Worm (Caenorhabditis elegans) whole organism, L2 larva: ENCODE measurements around the gene F37A4.6.

Experiments used
- C34F6.9 ChIP-seq: fragments of 150-350 bp; optimal IDR thresholded peaks from 2 replicates; lab custom pipeline; 2014; ENCODE audit warnings: missing biosample characterization, missing genetic modification characterization
- F13H6.1 ChIP-seq: sonication (generic microtip); optimal IDR thresholded peaks from 2 replicates; lab custom pipeline; 2016; ENCODE audit warnings: missing genetic modification characterization, missing compliant biosample characterization
- Y55F3AM.14 ChIP-seq: fragments of 200-800 bp; sonication (Bioruptor generic); optimal IDR thresholded peaks from 2 replicates; lab custom pipeline; 2018; ENCODE audit warnings: mild to moderate bottlenecking, missing genetic modification characterization, missing compliant biosample characterization
- ZK546.5 ChIP-seq: sonication (generic microtip); optimal IDR thresholded peaks from 2 replicates; lab custom pipeline; 2017; ENCODE audit warnings: missing biosample characterization, missing genetic modification characterization
- alr-1 ChIP-seq: fragments of 150-350 bp; optimal IDR thresholded peaks from 2 replicates; lab custom pipeline; 2014; ENCODE audit warnings: missing biosample characterization, missing genetic modification characterization
- ama-1 ChIP-seq: fragments of 150-350 bp; optimal IDR thresholded peaks from 2 replicates; lab custom pipeline; 2018; ENCODE audit warnings: inconsistent platforms
- blmp-1 ChIP-seq: sonication (generic microtip); optimal IDR thresholded peaks from 2 replicates; lab custom pipeline; 2017; ENCODE audit warnings: missing genetic modification characterization, mild to moderate bottlenecking, missing compliant biosample characterization, antibody characterized with exemption, moderate library complexity; ENCODE audit not compliant: insufficient read depth
- crh-2 ChIP-seq: sonication (generic microtip); optimal IDR thresholded peaks from 2 replicates; lab custom pipeline; 2017; ENCODE audit warnings: missing biosample characterization, missing genetic modification characterization
- egl-27 ChIP-seq: sonication (generic microtip); optimal IDR thresholded peaks from 3 replicates; lab custom pipeline; 2017; ENCODE audit warnings: missing biosample characterization, missing genetic modification reagents, missing genetic modification characterization
- elt-1 ChIP-seq: fragments of 150-350 bp; optimal IDR thresholded peaks from 2 replicates; lab custom pipeline; 2014; ENCODE audit warnings: missing biosample characterization, missing genetic modification characterization
- gmeb-1 ChIP-seq: fragments of 150-350 bp; optimal IDR thresholded peaks from 2 replicates; lab custom pipeline; 2014; ENCODE audit warnings: missing biosample characterization, missing genetic modification characterization
- lin-11 ChIP-seq: fragments of 150-350 bp; sonication (generic microtip); optimal IDR thresholded peaks from 2 replicates; lab custom pipeline; 2014; ENCODE audit warnings: missing biosample characterization, missing genetic modification characterization, inconsistent platforms, mixed read lengths
- lin-13 ChIP-seq: fragments of 150-350 bp; optimal IDR thresholded peaks from 2 replicates; lab custom pipeline; 2014; ENCODE audit warnings: missing biosample characterization, missing genetic modification reagents, missing genetic modification characterization
- lsy-2 ChIP-seq, 2 experiments: fragments of 150-350 bp in 1 of 2; sonication (generic microtip) in 1 of 2; optimal IDR thresholded peaks; 2 replicates each; lab custom pipeline; 2014 to 2017; ENCODE audit warnings: missing biosample characterization in 2 of 2, missing genetic modification characterization in 2 of 2
- mab-5 ChIP-seq: fragments of 150-350 bp; optimal IDR thresholded peaks from 2 replicates; lab custom pipeline; 2014; ENCODE audit warnings: missing biosample characterization, missing genetic modification characterization
- mbf-1 ChIP-seq: sonication (generic microtip); optimal IDR thresholded peaks from 2 replicates; lab custom pipeline; 2017; ENCODE audit warnings: missing biosample characterization, missing genetic modification characterization
- nhr-11 ChIP-seq: fragments of 150-350 bp; optimal IDR thresholded peaks from 2 replicates; lab custom pipeline; 2014; ENCODE audit warnings: missing biosample characterization, missing genetic modification characterization
- nhr-129 ChIP-seq: fragments of 150-350 bp; optimal IDR thresholded peaks from 2 replicates; lab custom pipeline; 2014; ENCODE audit warnings: missing biosample characterization, missing genetic modification characterization
- nhr-23 ChIP-seq: fragments of 150-350 bp; optimal IDR thresholded peaks from 2 replicates; lab custom pipeline; 2014; ENCODE audit warnings: missing biosample characterization, missing genetic modification reagents, missing genetic modification characterization
- nhr-237 ChIP-seq: fragments of 150-350 bp; optimal IDR thresholded peaks from 2 replicates; lab custom pipeline; 2014; ENCODE audit warnings: missing biosample characterization, missing genetic modification characterization
- nhr-25 ChIP-seq: fragments of 150-350 bp; sonication (generic microtip); optimal IDR thresholded peaks from 3 replicates; lab custom pipeline; 2014; ENCODE audit warnings: missing biosample characterization, missing genetic modification characterization
- nhr-6 ChIP-seq: fragments of 150-350 bp; optimal IDR thresholded peaks from 2 replicates; lab custom pipeline; 2014; ENCODE audit warnings: missing biosample characterization, missing genetic modification characterization
- sem-4 ChIP-seq: fragments of 150-350 bp; optimal IDR thresholded peaks from 2 replicates; lab custom pipeline; 2014; ENCODE audit warnings: missing biosample characterization, missing genetic modification reagents, missing genetic modification characterization
- skn-1 ChIP-seq: sonication (generic microtip); optimal IDR thresholded peaks from 2 replicates; lab custom pipeline; 2017; ENCODE audit warnings: missing biosample characterization, missing genetic modification characterization
- sma-3 ChIP-seq: sonication (generic microtip); optimal IDR thresholded peaks from 2 replicates; lab custom pipeline; 2016; ENCODE audit warnings: missing genetic modification reagents, missing genetic modification characterization, missing compliant biosample characterization
- snpc-4 ChIP-seq: fragments of 150-350 bp; optimal IDR thresholded peaks from 2 replicates; lab custom pipeline; 2014; ENCODE audit warnings: missing biosample characterization, missing genetic modification characterization
- unc-39 ChIP-seq: fragments of 150-350 bp; optimal IDR thresholded peaks from 2 replicates; lab custom pipeline; 2014; ENCODE audit warnings: missing biosample characterization, missing genetic modification characterization
- unc-55 ChIP-seq: fragments of 150-350 bp; sonication (generic microtip); optimal IDR thresholded peaks from 3 replicates; lab custom pipeline; 2014; ENCODE audit warnings: missing biosample characterization, missing genetic modification reagents, missing genetic modification characterization
- zag-1 ChIP-seq: fragments of 150-350 bp; optimal IDR thresholded peaks from 2 replicates; lab custom pipeline; 2014; ENCODE audit warnings: missing biosample characterization, missing genetic modification characterization
- ztf-11 ChIP-seq: sonication (generic microtip); optimal IDR thresholded peaks from 2 replicates; lab custom pipeline; 2017; ENCODE audit warnings: missing biosample characterization, missing genetic modification characterization
- ztf-4 ChIP-seq: fragments of 150-350 bp; optimal IDR thresholded peaks from 2 replicates; lab custom pipeline; 2014; ENCODE audit warnings: missing biosample characterization, missing genetic modification characterization

The F37A4.6 gene

ce11 chrIII:6718270-6718669, 12.7 kb downstream of the F37A4.6 start, which contains the start of gene F37A4.3:
Gene F37A4.3 (plus strand): TSS chrIII:6718570.
- TF ChIP-seq sem-4: no peak
- no peak for TF ChIP-seq skn-1 (tag; lab: Kevin White, UChicago)
- TF ChIP-seq F13H6.1 (tag; lab: Kevin White, UChicago): no peak
- no peak for TF ChIP-seq sma-3
- no peak for TF ChIP-seq mab-5 (tag; lab: Kevin White, UChicago)
- no peak for TF ChIP-seq unc-39 (tag; lab: Kevin White, UChicago)
- no peak for TF ChIP-seq nhr-25
- TF ChIP-seq nhr-11 (tag; lab: Kevin White, UChicago): no peak
- no peak for TF ChIP-seq blmp-1 (tag; lab: Kevin White, UChicago)
- TF ChIP-seq lin-13: no peak
- no peak for TF ChIP-seq alr-1 (tag; lab: Kevin White, UChicago)
- no peak for TF ChIP-seq nhr-6 (tag; lab: Kevin White, UChicago)
- no peak for TF ChIP-seq mbf-1 (tag; lab: Kevin White, UChicago)
- no peak for TF ChIP-seq Y55F3AM.14

ce11 chrIII:6722208-6722679, 16.6 kb downstream of the F37A4.6 start, which contains the start of the genes bath-41 and F37A4.2:
Gene bath-41 (minus strand): TSS chrIII:6722258.
Gene F37A4.2 (plus strand): TSS chrIII:6722454.
- no peak for TF ChIP-seq lin-11 (tag; lab: Kevin White, UChicago)
- peak; percentile 29 for TF ChIP-seq gmeb-1 (tag; lab: Kevin White, UChicago)

- no peak for TF ChIP-seq egl-27 (tag; lab: Kevin White, UChicago)
- no peak for TF ChIP-seq nhr-23
- TF ChIP-seq ztf-11 (tag; lab: Kevin White, UChicago): no peak
- no peak for TF ChIP-seq crh-2 (tag; lab: Kevin White, UChicago)
- TF ChIP-seq elt-1 (tag; lab: Kevin White, UChicago): no peak
Observed at ce11 chrIII:6723089-6723488, 17.5 kb downstream of the F37A4.6 start, which contains the start of gene F37A4.1. Gene F37A4.1 (plus strand): TSS chrIII:6723389.

- TF ChIP-seq lin-13: no peak
Observed at ce11 chrIII:6725489-6725888, 19.9 kb downstream of the F37A4.6 start, which contains the start of gene wdr-4. Gene wdr-4 (plus strand): TSS chrIII:6725789.

ce11 chrIII:6730185-6730850, 24.7 kb downstream of the F37A4.6 start, which contains the start of the genes Y102E9.5 and odr-4:
Gene Y102E9.5 (minus strand): TSS chrIII:6730285.
Gene odr-4 (plus strand): TSS chrIII:6730800.
- TF ChIP-seq nhr-6 (tag; lab: Kevin White, UChicago) (no peak), egl-27 (tag; lab: Kevin White, UChicago) (no peak), nhr-129 (no peak), C34F6.9 (no peak), alr-1 (tag; lab: Kevin White, UChicago) (no peak), ama-1 (no peak), nhr-237 (no peak), skn-1 (tag; lab: Kevin White, UChicago) (no peak), snpc-4 (tag; lab: Kevin White, UChicago) (no peak), zag-1 (tag; lab: Kevin White, UChicago) (no peak), blmp-1 (tag; lab: Kevin White, UChicago) (no peak), nhr-23 (no peak), unc-55 (GFP tag; lab: Kevin White, UChicago) (no peak)

ce11 chrIII:6731285-6731684, 25.7 kb downstream of the F37A4.6 start:
- TF ChIP-seq unc-39 (tag; lab: Kevin White, UChicago): no peak
- TF ChIP-seq snpc-4 (tag; lab: Kevin White, UChicago): no peak
- TF ChIP-seq C34F6.9: peak; percentile 2
- TF ChIP-seq ZK546.5 (tag; lab: Kevin White, UChicago): no peak
- TF ChIP-seq lsy-2 (tag; optimal IDR thresholded peaks at IDR 0.05; lab: Kevin White, UChicago): peak in 1 of 2 experiments; percentile 16
- TF ChIP-seq ztf-4 (tag; lab: Kevin White, UChicago): no peak
